Worm (Caenorhabditis elegans) whole organism, L1 larva: Measurements from ENCODE around the gene eol-1.

Experiments used
- elt-3 ChIP-seq, 6 experiments: fragments of 150-350 bp in 1 of 6; sonication (generic microtip); optimal IDR thresholded peaks; 2 replicates each; lab custom pipeline; 2017 to 2018; ENCODE audit warnings: missing biosample characterization in 6 of 6, missing genetic modification characterization in 6 of 6, inconsistent platforms in 1 of 6
- sptf-1 ChIP-seq: fragments of 150-350 bp; optimal IDR thresholded peaks from 2 replicates; lab custom pipeline; 2014; ENCODE audit warnings: missing biosample characterization, missing genetic modification characterization

DNA sequence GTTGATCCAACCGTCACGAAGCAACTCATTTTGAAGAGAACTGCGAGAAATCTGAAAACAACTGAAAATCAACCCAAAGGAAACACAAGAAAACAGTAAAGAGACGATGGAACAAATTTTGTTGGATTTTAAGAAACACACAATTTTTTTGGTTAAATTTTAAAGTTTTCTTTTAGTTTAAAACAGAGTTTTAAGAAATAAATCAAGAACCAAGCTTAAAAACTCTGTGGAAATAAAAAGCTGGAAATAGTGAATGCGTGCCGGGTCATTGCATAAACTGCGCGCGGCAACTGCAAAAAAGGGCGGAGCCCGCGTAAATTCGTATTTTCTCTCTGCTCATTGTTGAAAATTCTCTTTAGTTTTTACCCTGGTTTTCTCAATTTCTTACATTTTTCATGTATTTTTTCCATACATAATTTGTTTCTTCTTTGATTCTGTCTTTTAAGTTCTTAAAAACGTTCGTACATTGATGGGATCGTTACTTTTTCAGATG, 18.7 kb downstream of the eol-1 start, which contains the start of the genes algn-13 and R10D12.13:
- TF ChIP-seq elt-3 (tag; optimal IDR thresholded peaks at IDR 0.05; lab: Kevin White, UChicago) (peak in 1 of 6 experiments; percentile 31), sptf-1 (tag; lab: Kevin White, UChicago) (no peak)
